Worm (Caenorhabditis elegans): Measurements from ENCODE around the gene abu-6.

DNA sequence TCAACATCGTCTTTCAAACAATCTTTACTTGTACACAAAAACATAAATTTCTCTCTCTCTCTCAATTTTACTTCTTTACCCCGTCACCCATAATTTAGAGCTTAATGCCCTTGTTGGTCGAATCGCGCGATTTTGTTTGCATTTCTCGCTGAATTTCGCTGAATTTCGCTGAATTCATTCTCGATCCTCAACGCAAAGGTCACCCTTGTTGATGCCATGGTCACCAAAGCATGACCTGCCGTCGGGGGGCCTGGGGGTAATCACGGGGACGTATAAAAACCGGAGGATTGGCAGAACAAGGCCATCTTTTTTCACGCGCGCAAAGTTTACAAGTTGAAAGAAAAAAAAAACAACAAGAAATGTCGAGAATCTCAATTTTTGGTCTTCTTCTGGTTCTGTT is 31.7 kb downstream of the abu-6 start, which contains the start of gene F14F9.8:
- TF ChIP-seq skn-1 (tag; optimal IDR thresholded peaks at IDR 0.05) (no peak), unc-39 (tag; optimal IDR thresholded peaks at IDR 0.05) (no peak), nhr-23 (tag; optimal IDR thresholded peaks at IDR 0.05) (no peak), nhr-77 (tag; optimal IDR thresholded peaks at IDR 0.05) (no peak), fos-1 (tag; optimal IDR thresholded peaks at IDR 0.05) (no peak), nhr-11 (tag; optimal IDR thresholded peaks at IDR 0.05) (no peak), ZK546.5 (tag; optimal IDR thresholded peaks at IDR 0.05) (no peak), blmp-1 (tag; optimal IDR thresholded peaks at IDR 0.05; ENCODE audit: insufficient read depth) (no peak), lsy-2 (tag; optimal IDR thresholded peaks at IDR 0.05) (no peak)

All from whole organism, L2 larva.